Worm (Caenorhabditis elegans): ENCODE results near the gene K09E4.3.

DNA sequence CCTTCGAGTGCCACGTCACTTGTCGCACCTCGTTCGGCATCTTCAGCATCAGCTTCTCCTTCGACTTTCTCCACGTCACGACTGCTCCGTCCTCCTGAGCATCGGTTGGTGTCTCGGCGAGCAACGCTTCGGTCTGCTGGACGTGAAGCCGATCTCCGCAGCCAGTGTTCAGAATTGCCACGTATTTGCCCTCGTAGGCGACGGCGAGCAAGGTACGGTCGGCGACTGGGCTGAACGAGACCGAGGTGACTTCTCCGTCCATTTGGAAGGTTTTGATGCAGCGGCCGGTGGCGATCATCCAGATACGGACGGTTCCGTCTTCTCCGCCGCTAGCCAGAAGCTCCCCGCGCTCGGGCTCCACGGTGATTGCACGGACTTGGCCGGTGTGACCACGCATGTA, 25.5 kb upstream of the K09E4.3 start:
- TF ChIP-seq pros-1 (tag; optimal IDR thresholded peaks at IDR 0.05), result no peak
- TF ChIP-seq ref-2 (tag; optimal IDR thresholded peaks at IDR 0.05), result no peak
- no peak for TF ChIP-seq pqm-1 (tag; optimal IDR thresholded peaks at IDR 0.05)
- TF ChIP-seq ets-4 (tag; optimal IDR thresholded peaks at IDR 0.05), result no peak
- TF ChIP-seq pat-9 (tag; optimal IDR thresholded peaks at IDR 0.05), result no peak

Data from whole organism, late embryonic.